Fruit fly (Drosophila melanogaster): ENCODE data around the gene CG43732.
A peak's percentile ranks its signal among the peaks of the same experiment; 100 is the strongest.

Gene CG43732

dm6 chr3R:18914594-18915275 is 35.3 kb upstream of the CG43732 start, which contains the start of gene Xrp1 (continued):
- TF ChIP-seq tap (tag; optimal IDR thresholded peaks at IDR 0.05) (no peak), CG14860 (GFP tag; IDR thresholded peaks at IDR 0.05; ENCODE audit: partially characterized antibody) (no peak), CG17568 (GFP tag; optimal IDR thresholded peaks at IDR 0.05) (no peak), Antp (GFP tag; optimal IDR thresholded peaks at IDR 0.05) (peak; percentile 8), fd64A (GFP tag; optimal IDR thresholded peaks at IDR 0.05) (no peak), CG6683 (GFP tag; optimal IDR thresholded peaks at IDR 0.05) (no peak), CG30431 (GFP tag; optimal IDR thresholded peaks at IDR 0.05) (no peak), Poxn (GFP tag; IDR thresholded peaks at IDR 0.05) (no peak), CG5180 (GFP tag; optimal IDR thresholded peaks at IDR 0.05) (no peak), sug (tag; optimal IDR thresholded peaks at IDR 0.05) (no peak), pb (GFP tag; optimal IDR thresholded peaks at IDR 0.05) (no peak), Trl (optimal IDR thresholded peaks at IDR 0.05) (peak in 1 of 2 experiments; percentile 20), Trl (GFP tag; optimal IDR thresholded peaks at IDR 0.05) (no peak), CHES-1-like (GFP tag; optimal IDR thresholded peaks at IDR 0.05) (no peak), ATbp (GFP tag; optimal IDR thresholded peaks at IDR 0.05) (no peak), CG17328 (GFP tag; IDR thresholded peaks at IDR 0.05) (no peak), mam (GFP tag; optimal IDR thresholded peaks at IDR 0.05) (peak; percentile 46), CG11398 (GFP tag; optimal IDR thresholded peaks at IDR 0.05) (no peak), Oaz (GFP tag; IDR thresholded peaks at IDR 0.05) (no peak), corto (GFP tag; optimal IDR thresholded peaks at IDR 0.05) (no peak), Dip2 (GFP tag; IDR thresholded peaks at IDR 0.05) (no peak), CG2120 (GFP tag; optimal IDR thresholded peaks at IDR 0.05) (peak; percentile 40), CG4854 (GFP tag; optimal IDR thresholded peaks at IDR 0.05) (no peak), CG1602 (GFP tag; optimal IDR thresholded peaks at IDR 0.05) (no peak), Tbp (GFP tag; optimal IDR thresholded peaks at IDR 0.05) (no peak), Sox100B (GFP tag; optimal IDR thresholded peaks at IDR 0.05) (no peak), CG7963 (GFP tag; IDR thresholded peaks at IDR 0.05; ENCODE audit: partially characterized antibody) (no peak), CG17802 (tag; optimal IDR thresholded peaks at IDR 0.05) (no peak), TFAM (GFP tag; optimal IDR thresholded peaks at IDR 0.05) (no peak), pfk (GFP tag; optimal IDR thresholded peaks at IDR 0.05) (no peak), sc (optimal IDR thresholded peaks at IDR 0.05) (no peak), sc (GFP tag; optimal IDR thresholded peaks at IDR 0.05) (no peak), CG7786 (GFP tag; optimal IDR thresholded peaks at IDR 0.05) (peak; percentile 13), toy (GFP tag; IDR thresholded peaks at IDR 0.05) (no peak), Adf1 (GFP tag; IDR thresholded peaks at IDR 0.05) (no peak), Chrac-16 (GFP tag; optimal IDR thresholded peaks at IDR 0.05) (no peak), Ets97D (GFP tag; optimal IDR thresholded peaks at IDR 0.05) (no peak), CG4282 (GFP tag; optimal IDR thresholded peaks at IDR 0.05) (no peak), CG3281 (GFP tag; optimal IDR thresholded peaks at IDR 0.05) (no peak), CG12071 (GFP tag; optimal IDR thresholded peaks at IDR 0.05) (no peak), tx (GFP tag; optimal IDR thresholded peaks at IDR 0.05) (no peak), sob (GFP tag; IDR thresholded peaks at IDR 0.05) (no peak), CG1792 (GFP tag; optimal IDR thresholded peaks at IDR 0.05) (no peak), gro (GFP tag; optimal IDR thresholded peaks at IDR 0.05) (no peak), CG8281 (tag; optimal IDR thresholded peaks at IDR 0.05) (no peak), Taf1 (GFP tag; IDR thresholded peaks at IDR 0.05) (no peak; the same call in 1 of the 2 replicates), dysf (GFP tag; IDR thresholded peaks at IDR 0.05) (peak; percentile 54; the same call in 2 of the 3 replicates), CG16863 (GFP tag; optimal IDR thresholded peaks at IDR 0.05) (no peak), tio (GFP tag; optimal IDR thresholded peaks at IDR 0.05) (no peak), Dp (GFP tag; optimal IDR thresholded peaks at IDR 0.05) (no peak), phol (tag; optimal IDR thresholded peaks at IDR 0.05) (no peak), klu (GFP tag; IDR thresholded peaks at IDR 0.05) (no peak)
